Fruit fly (Drosophila melanogaster) whole organism, embryonic: ENCODE data around the gene CG9855.

Experiments used
- CG8478 ChIP-seq: fragments of >200 bp; optimal IDR thresholded peaks from 2 replicates; lab custom pipeline; 2018
- ind ChIP-seq: fragments of 200-800 bp; sonication (Bioruptor generic); optimal IDR thresholded peaks from 3 replicates; lab custom pipeline; 2016; ENCODE audit warnings: missing biosample characterization, missing genetic modification characterization

- no peak for TF ChIP-seq ind (GFP tag; lab: Kevin White, UChicago)
- TF ChIP-seq CG8478 (lab: Kevin White, UChicago): no peak
Observed at dm6 chr3R:4359625-4360024, 38.0 kb downstream of the CG9855 start, which contains the start of gene CG1090.
